Worm (Caenorhabditis elegans) whole organism, midembryonic: ENCODE data around the gene teg-1.

Experiments
- cog-1 ChIP-seq: sonication (generic microtip); optimal IDR thresholded peaks from 2 replicates; lab custom pipeline; 2016; ENCODE audit warnings: missing genetic modification characterization, missing compliant biosample characterization
- flt-1 ChIP-seq: fragments of 200-800 bp; sonication (Bioruptor generic); IDR thresholded peaks from 2 replicates; pipeline ENCODE4 v1.3.6; 2022; ENCODE audit warnings: missing genetic modification characterization, missing compliant biosample characterization
- klf-2 ChIP-seq: fragments of 200-800 bp; sonication (Bioruptor generic); conservative IDR thresholded peaks from 2 replicates; pipeline ENCODE4 v1.3.6; 2022; ENCODE audit warnings: missing genetic modification reagents, missing genetic modification characterization, missing compliant biosample characterization
- med-1 ChIP-seq: sonication (generic microtip); optimal IDR thresholded peaks from 2 replicates; lab custom pipeline; 2017; ENCODE audit warnings: missing genetic modification characterization, mild to moderate bottlenecking, missing compliant biosample characterization, antibody characterized with exemption, missing genetic modification reagents; ENCODE audit not compliant: insufficient read depth
- ref-1 ChIP-seq: fragments of 200-800 bp; sonication (Bioruptor generic); conservative IDR thresholded peaks from 2 replicates; pipeline ENCODE4 v1.3.6; 2022; ENCODE audit warnings: missing genetic modification reagents, missing genetic modification characterization, missing compliant biosample characterization
- tab-1 ChIP-seq: fragments of 200-800 bp; sonication (Bioruptor generic); IDR thresholded peaks from 2 replicates; pipeline ENCODE4 v1.3.6; 2022; ENCODE audit warnings: missing genetic modification characterization, missing compliant biosample characterization

- TF ChIP-seq cog-1 (no peak), med-1 (GFP tag; lab: Kevin White, UChicago) (no peak), flt-1 (GFP tag; lab: Robert Waterston, UW) (no peak), ref-1 (GFP tag; lab: Robert Waterston, UW) (no peak), klf-2 (GFP tag; lab: Robert Waterston, UW) (no peak), tab-1 (GFP tag; lab: Robert Waterston, UW) (no peak)
These were observed 48.8 kb downstream of the teg-1 start for ce11 chrIII:11269206-11269605.
